Worm (Caenorhabditis elegans) whole organism, late embryonic: ENCODE data around the gene C35A11.4.

Experiments used
- C08G9.2 ChIP-seq: sonication (generic microtip); optimal IDR thresholded peaks from 2 replicates; lab custom pipeline; 2016; ENCODE audit warnings: mild to moderate bottlenecking, missing genetic modification characterization, moderate library complexity, missing compliant biosample characterization
- C38D4.7 ChIP-seq: fragments of 200-800 bp; sonication (Bioruptor generic); optimal IDR thresholded peaks from 2 replicates; lab custom pipeline; 2018; ENCODE audit warnings: mild to moderate bottlenecking, missing genetic modification characterization, moderate library complexity, missing compliant biosample characterization
- K02D7.2 ChIP-seq: sonication (generic microtip); optimal IDR thresholded peaks from 2 replicates; lab custom pipeline; 2017; ENCODE audit warnings: mild to moderate bottlenecking, missing genetic modification characterization, missing compliant biosample characterization
- K09A11.1 ChIP-seq: sonication (generic microtip); optimal IDR thresholded peaks from 2 replicates; lab custom pipeline; 2017; ENCODE audit warnings: antibody characterized with exemption, mild to moderate bottlenecking, missing genetic modification characterization, missing compliant biosample characterization; ENCODE audit not compliant: insufficient read depth
- Y22D7AL.16 ChIP-seq: sonication (generic microtip); optimal IDR thresholded peaks from 2 replicates; lab custom pipeline; 2016; ENCODE audit warnings: missing genetic modification characterization, missing compliant biosample characterization
- ama-1 ChIP-seq: fragments of 150-350 bp; optimal IDR thresholded peaks from 2 replicates; lab custom pipeline; 2014
- ceh-18 ChIP-seq: sonication (generic microtip); optimal IDR thresholded peaks from 2 replicates; lab custom pipeline; 2016; ENCODE audit warnings: missing genetic modification characterization, missing compliant biosample characterization
- ceh-19 ChIP-seq: fragments of 200-800 bp; sonication (Bioruptor generic); optimal IDR thresholded peaks from 2 replicates; lab custom pipeline; 2018; ENCODE audit warnings: mild to moderate bottlenecking, missing genetic modification characterization, missing compliant biosample characterization
- ceh-2 ChIP-seq: sonication (generic microtip); optimal IDR thresholded peaks from 2 replicates; lab custom pipeline; 2016; ENCODE audit warnings: missing genotype, missing genetic modification characterization, missing compliant biosample characterization
- ceh-22 ChIP-seq: sonication (generic microtip); optimal IDR thresholded peaks from 2 replicates; lab custom pipeline; 2017; ENCODE audit warnings: missing biosample characterization, missing genetic modification characterization
- ceh-24 ChIP-seq: sonication (generic microtip); optimal IDR thresholded peaks from 2 replicates; lab custom pipeline; 2016; ENCODE audit warnings: mild to moderate bottlenecking, missing genetic modification characterization, missing compliant biosample characterization
- ceh-30 ChIP-seq: fragments of 150-350 bp; optimal IDR thresholded peaks from 2 replicates; lab custom pipeline; 2014; ENCODE audit warnings: missing biosample characterization, missing genetic modification characterization
- ceh-31 ChIP-seq: sonication (generic microtip); optimal IDR thresholded peaks from 2 replicates; lab custom pipeline; 2016; ENCODE audit warnings: missing genetic modification characterization, missing compliant biosample characterization
- ceh-6 ChIP-seq: fragments of 200-800 bp; sonication (Bioruptor generic); optimal IDR thresholded peaks from 2 replicates; lab custom pipeline; 2018; ENCODE audit warnings: mild to moderate bottlenecking, missing genetic modification characterization, missing compliant biosample characterization
- dmd-4 ChIP-seq: sonication (generic microtip); optimal IDR thresholded peaks from 2 replicates; lab custom pipeline; 2016; ENCODE audit warnings: borderline replicate concordance, missing genetic modification characterization, missing compliant biosample characterization
- elt-2 ChIP-seq: sonication (generic microtip); optimal IDR thresholded peaks from 2 replicates; lab custom pipeline; 2016; ENCODE audit warnings: missing genetic modification reagents, missing genetic modification characterization, missing compliant biosample characterization
- elt-4 ChIP-seq: sonication (generic microtip); optimal IDR thresholded peaks from 2 replicates; lab custom pipeline; 2016; ENCODE audit warnings: missing genetic modification characterization, missing compliant biosample characterization
- ets-4 ChIP-seq: sonication (generic microtip); optimal IDR thresholded peaks from 2 replicates; lab custom pipeline; 2016; ENCODE audit warnings: missing genetic modification characterization, missing compliant biosample characterization
- eyg-1 ChIP-seq: sonication (generic microtip); optimal IDR thresholded peaks from 2 replicates; lab custom pipeline; 2016; ENCODE audit warnings: missing genotype, missing genetic modification characterization, missing compliant biosample characterization
- fax-1 ChIP-seq: sonication (generic microtip); optimal IDR thresholded peaks from 2 replicates; lab custom pipeline; 2016; ENCODE audit warnings: missing genotype, missing genetic modification characterization, missing compliant biosample characterization
- fkh-10 ChIP-seq: fragments of 150-350 bp; optimal IDR thresholded peaks from 2 replicates; lab custom pipeline; 2014; ENCODE audit warnings: missing biosample characterization, missing genetic modification reagents, missing genetic modification characterization
- hlh-13 ChIP-seq: fragments of 200-800 bp; sonication (Bioruptor generic); optimal IDR thresholded peaks from 2 replicates; lab custom pipeline; 2018; ENCODE audit warnings: mild to moderate bottlenecking, missing genetic modification characterization, missing compliant biosample characterization
- hlh-30 ChIP-seq: sonication (generic microtip); optimal IDR thresholded peaks from 2 replicates; lab custom pipeline; 2017; ENCODE audit warnings: antibody characterized with exemption, missing genetic modification characterization, missing compliant biosample characterization; ENCODE audit not compliant: insufficient read depth
- lim-6 ChIP-seq: sonication (generic microtip); optimal IDR thresholded peaks from 2 replicates; lab custom pipeline; 2016; ENCODE audit warnings: missing genetic modification characterization, missing compliant biosample characterization
- lin-11 ChIP-seq: fragments of 200-800 bp; sonication (Bioruptor generic); optimal IDR thresholded peaks from 2 replicates; lab custom pipeline; 2018; ENCODE audit warnings: mild to moderate bottlenecking, missing genetic modification characterization, missing compliant biosample characterization
- mec-3 ChIP-seq: sonication (generic microtip); optimal IDR thresholded peaks from 2 replicates; lab custom pipeline; 2016; ENCODE audit warnings: borderline replicate concordance, missing genetic modification characterization, missing compliant biosample characterization
- nhr-11 ChIP-seq: fragments of 150-350 bp; optimal IDR thresholded peaks from 2 replicates; lab custom pipeline; 2014; ENCODE audit warnings: missing biosample characterization, missing genetic modification characterization
- nhr-232 ChIP-seq: sonication (generic microtip); optimal IDR thresholded peaks from 2 replicates; lab custom pipeline; 2016; ENCODE audit warnings: missing genetic modification characterization, missing compliant biosample characterization
- pat-9 ChIP-seq: fragments of 200-800 bp; sonication (Bioruptor generic); optimal IDR thresholded peaks from 2 replicates; lab custom pipeline; 2018; ENCODE audit warnings: mild to moderate bottlenecking, missing genetic modification characterization, moderate library complexity, missing compliant biosample characterization
- pha-2 ChIP-seq: sonication (generic microtip); optimal IDR thresholded peaks from 2 replicates; lab custom pipeline; 2017; ENCODE audit warnings: mild to moderate bottlenecking, missing genetic modification characterization, missing compliant biosample characterization
- pha-4 ChIP-seq: fragments of 150-350 bp; optimal IDR thresholded peaks from 2 replicates; lab custom pipeline; 2018; ENCODE audit warnings: missing biosample characterization, missing genetic modification reagents, missing genetic modification characterization
- ref-2 ChIP-seq: sonication (generic microtip); optimal IDR thresholded peaks from 2 replicates; lab custom pipeline; 2016; ENCODE audit warnings: missing genetic modification characterization, missing compliant biosample characterization
- sdc-2 ChIP-seq: sonication (generic microtip); optimal IDR thresholded peaks from 2 replicates; lab custom pipeline; 2016; ENCODE audit warnings: missing genotype, missing genetic modification characterization, missing compliant biosample characterization
- sox-2 ChIP-seq: fragments of 200-800 bp; sonication (Bioruptor generic); IDR thresholded peaks from 2 replicates; pipeline ENCODE4 v1.3.6; 2022; ENCODE audit warnings: missing genetic modification reagents, missing genetic modification characterization, missing compliant biosample characterization
- sox-4 ChIP-seq: sonication (generic microtip); optimal IDR thresholded peaks from 2 replicates; lab custom pipeline; 2017; ENCODE audit warnings: mild to moderate bottlenecking, missing genetic modification characterization, inconsistent platforms, missing compliant biosample characterization
- tbx-2 ChIP-seq: sonication (generic microtip); optimal IDR thresholded peaks from 2 replicates; lab custom pipeline; 2016; ENCODE audit warnings: missing genetic modification characterization, missing compliant biosample characterization
- tbx-7 ChIP-seq: sonication (generic microtip); optimal IDR thresholded peaks from 2 replicates; lab custom pipeline; 2016; ENCODE audit warnings: missing genotype, missing genetic modification characterization, missing compliant biosample characterization
- unc-55 ChIP-seq: sonication (generic microtip); optimal IDR thresholded peaks from 2 replicates; lab custom pipeline; 2017; ENCODE audit warnings: missing biosample characterization, missing genetic modification reagents, missing genetic modification characterization
- unc-86 ChIP-seq: sonication (generic microtip); optimal IDR thresholded peaks from 2 replicates; lab custom pipeline; 2016; ENCODE audit warnings: missing genetic modification characterization, missing compliant biosample characterization
- zip-5 ChIP-seq: sonication (generic microtip); optimal IDR thresholded peaks from 2 replicates; lab custom pipeline; 2016; ENCODE audit warnings: missing genetic modification characterization, missing compliant biosample characterization

C35A11.4 gene

ce11 chrV:5432499-5432898 is 39.6 kb upstream of the C35A11.4 start, which contains the start of gene F08F3.8:
Gene F08F3.8, minus strand, starts transcription at chrV:5432599.
- TF ChIP-seq pha-4 (tag; lab: Kevin White, UChicago) (no peak), K09A11.1 (tag; lab: Kevin White, UChicago) (no peak), ceh-22 (tag; lab: Kevin White, UChicago) (no peak), pha-2 (tag; lab: Kevin White, UChicago) (no peak), sox-2 (GFP tag; lab: Robert Waterston, UW) (no peak), lim-6 (tag; lab: Kevin White, UChicago) (no peak), sdc-2 (tag; lab: Kevin White, UChicago) (no peak), fax-1 (tag; lab: Kevin White, UChicago) (no peak), sox-4 (no peak), K02D7.2 (tag; lab: Kevin White, UChicago) (no peak), tbx-7 (tag; lab: Kevin White, UChicago) (no peak), ceh-2 (tag; lab: Kevin White, UChicago) (no peak), ceh-18 (tag; lab: Kevin White, UChicago) (no peak), hlh-13 (no peak), Y22D7AL.16 (tag; lab: Kevin White, UChicago) (no peak), dmd-4 (tag; lab: Kevin White, UChicago) (no peak), ceh-30 (no peak)

ce11 chrV:5427860-5428259 is 34.9 kb upstream of the C35A11.4 start, which contains the start of gene rhr-1:
Gene rhr-1, plus strand, starts transcription at chrV:5428160.
- no peak for TF ChIP-seq sox-4
- no peak for TF ChIP-seq zip-5 (tag; lab: Kevin White, UChicago)
- no peak for TF ChIP-seq C08G9.2 (tag; lab: Kevin White, UChicago)
- TF ChIP-seq hlh-30 (tag; lab: Kevin White, UChicago): no peak
- no peak for TF ChIP-seq ceh-24 (tag; lab: Kevin White, UChicago)
- TF ChIP-seq nhr-232: no peak
- no peak for TF ChIP-seq fax-1 (tag; lab: Kevin White, UChicago)
- TF ChIP-seq mec-3 (tag; lab: Kevin White, UChicago): no peak
- no peak for TF ChIP-seq ceh-6
- TF ChIP-seq unc-86: no peak
- TF ChIP-seq ceh-19 (GFP tag; lab: Kevin White, UChicago): no peak
- TF ChIP-seq ceh-31: no peak
- no peak for TF ChIP-seq dmd-4 (tag; lab: Kevin White, UChicago)
- no peak for TF ChIP-seq ceh-2 (tag; lab: Kevin White, UChicago)
- no peak for TF ChIP-seq elt-4 (tag; lab: Kevin White, UChicago)
- TF ChIP-seq ama-1: no peak

ce11 chrV:5426337-5426736 is 33.4 kb upstream of the C35A11.4 start:
- TF ChIP-seq fax-1 (tag; lab: Kevin White, UChicago): no peak
- TF ChIP-seq C38D4.7: no peak
- TF ChIP-seq pha-2 (tag; lab: Kevin White, UChicago): no peak
- no peak for TF ChIP-seq tbx-2
- no peak for TF ChIP-seq fkh-10
- TF ChIP-seq ceh-6: no peak
- TF ChIP-seq mec-3 (tag; lab: Kevin White, UChicago): no peak
- TF ChIP-seq lin-11 (tag; lab: Kevin White, UChicago): no peak
- no peak for TF ChIP-seq elt-2 (tag; lab: Kevin White, UChicago)
- TF ChIP-seq pat-9: no peak
- no peak for TF ChIP-seq hlh-30 (tag; lab: Kevin White, UChicago)
- no peak for TF ChIP-seq eyg-1 (tag; lab: Kevin White, UChicago)
- no peak for TF ChIP-seq unc-55 (GFP tag; lab: Kevin White, UChicago)
- TF ChIP-seq nhr-11 (tag; lab: Kevin White, UChicago): no peak
- no peak for TF ChIP-seq ceh-19 (GFP tag; lab: Kevin White, UChicago)
- no peak for TF ChIP-seq lim-6 (tag; lab: Kevin White, UChicago)
- TF ChIP-seq ref-2 (tag; lab: Kevin White, UChicago): no peak
- TF ChIP-seq ets-4: no peak
